Worm (Caenorhabditis elegans) whole organism, L3 larva: ENCODE data around the gene T16G12.6.
A peak's percentile ranks its signal among the peaks of the same experiment; 100 is the strongest.

ENCODE experiments used
- R02D3.7 ChIP-seq: fragments of 150-350 bp; optimal IDR thresholded peaks from 2 replicates; lab custom pipeline; 2014; ENCODE audit warnings: missing biosample characterization, missing genetic modification characterization
- ZK546.5 ChIP-seq: sonication (generic microtip); optimal IDR thresholded peaks from 2 replicates; lab custom pipeline; 2017; ENCODE audit warnings: missing biosample characterization, missing genetic modification characterization
- aly-2 ChIP-seq: fragments of 150-350 bp; optimal IDR thresholded peaks from 2 replicates; lab custom pipeline; 2014; ENCODE audit warnings: missing biosample characterization, missing genetic modification characterization
- ceh-28 ChIP-seq: fragments of 150-350 bp; optimal IDR thresholded peaks from 2 replicates; lab custom pipeline; 2014; ENCODE audit warnings: missing biosample characterization, missing genetic modification reagents, missing genetic modification characterization
- ceh-82 ChIP-seq: fragments of 150-350 bp; optimal IDR thresholded peaks from 2 replicates; lab custom pipeline; 2014; ENCODE audit warnings: missing biosample characterization, missing genetic modification characterization
- ceh-9 ChIP-seq: sonication (generic microtip); optimal IDR thresholded peaks from 2 replicates; lab custom pipeline; 2018; ENCODE audit warnings: missing biosample characterization, missing genetic modification characterization
- daf-12 ChIP-seq: fragments of 150-350 bp; optimal IDR thresholded peaks from 2 replicates; lab custom pipeline; 2014; ENCODE audit warnings: missing biosample characterization, missing genetic modification reagents, missing genetic modification characterization
- egl-27 ChIP-seq: sonication (generic microtip); optimal IDR thresholded peaks from 4 replicates; lab custom pipeline; 2017; ENCODE audit warnings: missing biosample characterization, missing genetic modification reagents, missing genetic modification characterization
- egl-5 ChIP-seq: fragments of 150-350 bp; optimal IDR thresholded peaks from 2 replicates; lab custom pipeline; 2017; ENCODE audit warnings: missing biosample characterization, missing genetic modification reagents, missing genetic modification characterization, inconsistent platforms
- elt-1 ChIP-seq: fragments of 150-350 bp; optimal IDR thresholded peaks from 2 replicates; lab custom pipeline; 2014; ENCODE audit warnings: missing biosample characterization, missing genetic modification characterization
- elt-2 ChIP-seq: sonication (generic microtip); optimal IDR thresholded peaks from 2 replicates; lab custom pipeline; 2016; ENCODE audit warnings: missing genetic modification reagents, mild to moderate bottlenecking, missing genetic modification characterization, missing compliant biosample characterization
- eor-1 ChIP-seq, 2 experiments: fragments of 150-350 bp; optimal IDR thresholded peaks; 2 replicates each; lab custom pipeline; 2014 to 2018; ENCODE audit warnings: missing biosample characterization in 2 of 2, missing genetic modification characterization in 2 of 2
- fkh-10 ChIP-seq: sonication (generic microtip); optimal IDR thresholded peaks from 2 replicates; lab custom pipeline; 2017; ENCODE audit warnings: missing biosample characterization, missing genetic modification reagents, missing genetic modification characterization
- fos-1 ChIP-seq: fragments of 150-350 bp; optimal IDR thresholded peaks from 2 replicates; lab custom pipeline; 2014; ENCODE audit warnings: missing biosample characterization, missing genetic modification characterization
- jun-1 ChIP-seq: fragments of 150-350 bp; optimal IDR thresholded peaks from 2 replicates; lab custom pipeline; 2014; ENCODE audit warnings: missing biosample characterization, missing genetic modification reagents, missing genetic modification characterization
- lin-15B ChIP-seq: fragments of 150-350 bp; optimal IDR thresholded peaks from 2 replicates; lab custom pipeline; 2014; ENCODE audit warnings: missing biosample characterization, missing genetic modification characterization
- lin-39 ChIP-seq: fragments of 150-350 bp; optimal IDR thresholded peaks from 2 replicates; lab custom pipeline; 2018; ENCODE audit warnings: missing biosample characterization, missing genetic modification reagents, missing genetic modification characterization
- lsy-12 ChIP-seq: sonication (generic microtip); optimal IDR thresholded peaks from 2 replicates; lab custom pipeline; 2016; ENCODE audit warnings: mild to moderate bottlenecking, missing genetic modification characterization, missing compliant biosample characterization
- mdl-1 ChIP-seq: fragments of 150-350 bp; optimal IDR thresholded peaks from 2 replicates; lab custom pipeline; 2014; ENCODE audit warnings: missing biosample characterization, missing genetic modification characterization
- mml-1 ChIP-seq: fragments of 150-350 bp; sonication (generic microtip); optimal IDR thresholded peaks from 3 replicates; lab custom pipeline; 2014; ENCODE audit warnings: missing biosample characterization, missing genetic modification characterization
- nfya-1 ChIP-seq: sonication (generic microtip); optimal IDR thresholded peaks from 2 replicates; lab custom pipeline; 2017; ENCODE audit warnings: missing genetic modification characterization, mild to moderate bottlenecking, missing compliant biosample characterization, antibody characterized with exemption, moderate library complexity; ENCODE audit not compliant: insufficient read depth
- nhr-11 ChIP-seq: fragments of 150-350 bp; optimal IDR thresholded peaks from 2 replicates; lab custom pipeline; 2014; ENCODE audit warnings: missing biosample characterization, missing genetic modification characterization
- nhr-12 ChIP-seq: fragments of 150-350 bp; optimal IDR thresholded peaks from 2 replicates; lab custom pipeline; 2014; ENCODE audit warnings: missing biosample characterization, missing genetic modification characterization
- nhr-23 ChIP-seq: fragments of 150-350 bp; optimal IDR thresholded peaks from 2 replicates; lab custom pipeline; 2014; ENCODE audit warnings: missing biosample characterization, missing genetic modification reagents, missing genetic modification characterization
- nhr-237 ChIP-seq: fragments of 150-350 bp; optimal IDR thresholded peaks from 2 replicates; lab custom pipeline; 2014; ENCODE audit warnings: missing biosample characterization, missing genetic modification characterization
- nhr-25 ChIP-seq: sonication (generic microtip); optimal IDR thresholded peaks from 2 replicates; lab custom pipeline; 2017; ENCODE audit warnings: missing biosample characterization, missing genetic modification characterization
- nhr-28 ChIP-seq: fragments of 150-350 bp; optimal IDR thresholded peaks from 2 replicates; lab custom pipeline; 2014; ENCODE audit warnings: missing biosample characterization, missing genetic modification characterization
- nhr-43 ChIP-seq: sonication (generic microtip); optimal IDR thresholded peaks from 2 replicates; lab custom pipeline; 2016; ENCODE audit warnings: mild to moderate bottlenecking, missing genetic modification characterization, missing compliant biosample characterization; ENCODE audit not compliant: poor library complexity, severe bottlenecking
- nhr-67 ChIP-seq: fragments of 150-350 bp; optimal IDR thresholded peaks from 2 replicates; lab custom pipeline; 2014; ENCODE audit warnings: missing biosample characterization, missing genetic modification characterization
- nhr-76 ChIP-seq: fragments of 150-350 bp; sonication (generic microtip); optimal IDR thresholded peaks from 5 replicates; lab custom pipeline; 2014; ENCODE audit warnings: missing biosample characterization, missing genetic modification characterization
- nhr-77 ChIP-seq: fragments of 150-350 bp; optimal IDR thresholded peaks from 2 replicates; lab custom pipeline; 2014; ENCODE audit warnings: missing biosample characterization, missing genetic modification characterization
- pha-4 ChIP-seq: fragments of 150-350 bp; optimal IDR thresholded peaks from 2 replicates; lab custom pipeline; 2014; ENCODE audit warnings: missing biosample characterization, missing genetic modification reagents, missing genetic modification characterization
- pqm-1 ChIP-seq: fragments of 150-350 bp; optimal IDR thresholded peaks from 2 replicates; lab custom pipeline; 2017; ENCODE audit warnings: missing biosample characterization, missing genetic modification characterization, inconsistent platforms
- skn-1 ChIP-seq: fragments of 150-350 bp; optimal IDR thresholded peaks from 2 replicates; lab custom pipeline; 2014; ENCODE audit warnings: missing biosample characterization, missing genetic modification characterization
- tbx-2 ChIP-seq: sonication (generic microtip); optimal IDR thresholded peaks from 2 replicates; lab custom pipeline; 2016; ENCODE audit warnings: mild to moderate bottlenecking, missing genetic modification characterization, missing compliant biosample characterization
- unc-39 ChIP-seq: sonication (generic microtip); optimal IDR thresholded peaks from 4 replicates; lab custom pipeline; 2017; ENCODE audit warnings: missing biosample characterization, missing genetic modification characterization
- unc-62 ChIP-seq: fragments of 150-350 bp; sonication (generic microtip); optimal IDR thresholded peaks from 4 replicates; lab custom pipeline; 2014; ENCODE audit warnings: missing biosample characterization, missing genetic modification reagents, missing genetic modification characterization
- ztf-11 ChIP-seq: fragments of 150-350 bp; optimal IDR thresholded peaks from 2 replicates; lab custom pipeline; 2014; ENCODE audit warnings: missing biosample characterization, missing genetic modification characterization

T16G12.6 gene

ce11 chrIII:10085983-10086382 lies 16.6 kb downstream of the T16G12.6 start, which contains the start of gene T16H12.2:
TSS of gene T16H12.2 (plus strand) at chrIII:10086283.
- TF ChIP-seq mdl-1: no peak
- TF ChIP-seq nhr-237 (tag; lab: Kevin White, UChicago): no peak
- TF ChIP-seq R02D3.7: no peak
- no peak for TF ChIP-seq elt-2
- no peak for TF ChIP-seq aly-2
- TF ChIP-seq egl-5 (tag; lab: Kevin White, UChicago): no peak
- TF ChIP-seq pqm-1 (tag; lab: Kevin White, UChicago): no peak
- TF ChIP-seq fkh-10 (GFP tag; lab: Kevin White, UChicago): no peak
- TF ChIP-seq mml-1 (tag; lab: Kevin White, UChicago): no peak
- no peak for TF ChIP-seq egl-27 (tag; lab: Kevin White, UChicago)
- TF ChIP-seq jun-1 (tag; lab: Kevin White, UChicago): no peak
- no peak for TF ChIP-seq nhr-67 (tag; lab: Kevin White, UChicago)
- no peak for TF ChIP-seq ceh-82 (tag; lab: Kevin White, UChicago)
- no peak for TF ChIP-seq nhr-12 (tag; lab: Kevin White, UChicago)

DNA sequence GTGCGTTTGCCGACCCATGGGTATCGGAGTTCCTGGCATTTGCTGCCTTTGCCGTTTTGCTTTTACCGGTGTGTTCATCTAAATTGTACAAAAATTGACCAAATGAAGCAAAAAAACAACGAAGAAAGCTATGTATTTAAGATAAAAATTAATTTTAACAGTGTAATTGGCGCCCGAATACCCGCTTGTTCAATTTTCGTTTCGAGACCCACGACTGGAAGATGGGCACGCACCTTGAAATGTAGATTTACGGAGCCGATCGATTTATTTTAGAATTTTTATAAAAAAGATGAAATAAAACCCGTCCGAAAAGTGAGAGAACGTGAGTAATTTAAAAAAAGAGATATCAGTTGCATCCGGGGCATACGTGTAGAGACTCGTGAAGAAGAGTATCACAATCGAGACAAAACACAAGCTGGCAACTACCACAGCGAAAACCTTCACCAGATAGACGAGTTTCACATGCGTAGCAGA lies 19.2 kb downstream of the T16G12.6 start, which contains the start of gene hal-2:
Gene hal-2 (minus strand): TSS at position 424 of the 474 bp plus-strand sequence.
- no peak for TF ChIP-seq ceh-28 (tag; lab: Kevin White, UChicago)
- no peak for TF ChIP-seq egl-5 (tag; lab: Kevin White, UChicago)
- TF ChIP-seq unc-62 (GFP tag; lab: Kevin White, UChicago): no peak
- no peak for TF ChIP-seq unc-39 (tag; lab: Kevin White, UChicago)
- TF ChIP-seq fos-1 (tag; lab: Kevin White, UChicago): no peak

DNA sequence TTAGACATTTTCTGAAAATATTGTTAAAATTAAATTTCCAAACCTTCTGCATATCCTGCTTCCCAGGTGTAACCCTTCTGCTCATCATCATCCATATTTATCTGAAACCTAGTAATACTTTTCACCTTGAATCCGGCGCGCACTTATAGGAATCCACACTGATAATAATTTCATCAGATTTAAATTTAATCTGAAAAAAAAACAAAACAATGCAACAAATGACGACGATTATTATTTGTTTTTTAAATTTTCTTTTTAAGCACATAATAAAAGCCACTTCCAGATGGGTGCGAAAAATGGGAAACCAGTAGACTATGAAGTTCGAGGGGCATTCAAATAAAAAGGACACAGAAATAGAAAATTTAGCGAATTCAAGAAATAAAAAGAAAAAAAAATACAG lies 21.3 kb downstream of the T16G12.6 start, which contains the start of gene gtf-2H2C:
Gene gtf-2H2C (minus strand): TSS at position 101 of the 400 bp plus-strand sequence.
- TF ChIP-seq R02D3.7 (no peak), ztf-11 (tag; lab: Kevin White, UChicago) (no peak), elt-1 (no peak), aly-2 (no peak), ZK546.5 (no peak), jun-1 (tag; lab: Kevin White, UChicago) (no peak), fkh-10 (GFP tag; lab: Kevin White, UChicago) (no peak), nhr-77 (no peak), nhr-11 (tag; lab: Kevin White, UChicago) (no peak), mml-1 (tag; lab: Kevin White, UChicago) (no peak), egl-5 (tag; lab: Kevin White, UChicago) (no peak), ceh-9 (tag; lab: Kevin White, UChicago) (no peak), daf-12 (no peak), nhr-28 (tag; lab: Kevin White, UChicago) (no peak), pqm-1 (tag; lab: Kevin White, UChicago) (no peak), nhr-76 (tag; lab: Kevin White, UChicago) (no peak)

DNA sequence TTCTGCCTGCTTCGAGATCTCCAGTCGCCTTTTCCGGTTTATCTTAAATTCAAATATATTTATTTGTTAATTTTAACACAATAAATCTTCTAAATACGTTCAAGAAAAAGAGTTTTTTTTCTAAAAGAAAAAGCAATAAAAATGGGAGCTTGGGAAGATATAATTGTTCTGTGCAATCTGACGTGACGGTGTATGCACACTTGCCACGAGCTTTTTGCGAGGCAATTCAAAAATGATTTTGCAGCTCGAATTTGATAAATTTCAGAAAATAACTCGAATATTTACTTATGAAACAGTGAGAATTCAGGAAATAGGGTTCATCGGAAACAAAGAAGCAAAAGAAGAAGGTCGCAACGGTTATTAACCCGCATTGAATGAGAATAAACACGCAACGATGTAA lies 23.7 kb downstream of the T16G12.6 start:
- peak; percentile 22 for TF ChIP-seq nfya-1
- no peak for TF ChIP-seq lin-39 (tag; lab: Kevin White, UChicago)
- no peak for TF ChIP-seq ceh-28 (tag; lab: Kevin White, UChicago)
- TF ChIP-seq ZK546.5: no peak
- TF ChIP-seq aly-2: no peak
- no peak for TF ChIP-seq ceh-9 (tag; lab: Kevin White, UChicago)
- TF ChIP-seq lsy-12 (tag; lab: Kevin White, UChicago): peak; percentile 30
- TF ChIP-seq lin-15B (tag; lab: Kevin White, UChicago): peak; percentile 12
- no peak for TF ChIP-seq unc-62 (GFP tag; lab: Kevin White, UChicago)
- peak; percentile 43 for TF ChIP-seq pha-4 (tag; lab: Kevin White, UChicago)
- no peak for TF ChIP-seq R02D3.7
- TF ChIP-seq eor-1 (tag; optimal IDR thresholded peaks at IDR 0.05; lab: Kevin White, UChicago): no peak

ce11 chrIII:10094538-10094937 lies 25.2 kb downstream of the T16G12.6 start:
- TF ChIP-seq lin-15B (tag; lab: Kevin White, UChicago) (peak; percentile 51), nhr-76 (tag; lab: Kevin White, UChicago) (no peak), skn-1 (tag; lab: Kevin White, UChicago) (no peak), tbx-2 (tag; lab: Kevin White, UChicago) (peak; percentile 11), nhr-23 (tag; lab: Kevin White, UChicago) (peak; percentile 55), pha-4 (tag; lab: Kevin White, UChicago) (no peak), nfya-1 (peak; percentile 93), egl-5 (tag; lab: Kevin White, UChicago) (peak; percentile 6), lin-39 (tag; lab: Kevin White, UChicago) (peak; percentile 50), lsy-12 (tag; lab: Kevin White, UChicago) (peak; percentile 52), nhr-43 (tag; lab: Kevin White, UChicago) (peak; percentile 63), nhr-25 (tag; lab: Kevin White, UChicago) (peak; percentile 86)
